Worm (Caenorhabditis elegans) whole organism, L1 larva: Measurements from ENCODE around the gene cpg-1.

Experiments used
- F16B12.6 ChIP-seq: fragments of 150-350 bp; optimal IDR thresholded peaks from 2 replicates; lab custom pipeline; 2014; ENCODE audit warnings: missing biosample characterization, missing genetic modification characterization
- aly-2 ChIP-seq: fragments of 150-350 bp; optimal IDR thresholded peaks from 2 replicates; lab custom pipeline; 2014; ENCODE audit warnings: missing biosample characterization, missing genetic modification characterization
- blmp-1 ChIP-seq: fragments of 150-350 bp; optimal IDR thresholded peaks from 2 replicates; lab custom pipeline; 2014; ENCODE audit warnings: missing biosample characterization, missing genetic modification characterization
- ceh-8 ChIP-seq: fragments of 200-800 bp; sonication (Bioruptor generic); optimal IDR thresholded peaks from 2 replicates; lab custom pipeline; 2018; ENCODE audit warnings: mild to moderate bottlenecking, missing genetic modification characterization, moderate library complexity, missing compliant biosample characterization
- dpl-1 ChIP-seq, 3 experiments: fragments of 150-350 bp in 2 of 3; sonication (generic microtip) in 1 of 3; optimal IDR thresholded peaks; 2 replicates each; lab custom pipeline; 2014 to 2017; ENCODE audit warnings: missing biosample characterization in 3 of 3, missing genetic modification characterization in 3 of 3, missing genetic modification reagents in 3 of 3
- efl-1 ChIP-seq, 4 experiments: fragments of 150-350 bp; optimal IDR thresholded peaks in 3 of 4; peaks in 1 of 4; 1 replicate in 1 of 4; 2 replicates in 3 of 4; lab custom pipeline; 2014; ENCODE audit warnings: missing biosample characterization in 2 of 4, missing genetic modification characterization in 2 of 4, missing genetic modification reagents in 2 of 4
- efl-3 ChIP-seq: fragments of 200-800 bp; sonication (Bioruptor generic); optimal IDR thresholded peaks from 2 replicates; lab custom pipeline; 2018; ENCODE audit warnings: mild to moderate bottlenecking, missing genetic modification characterization, missing compliant biosample characterization
- egl-27 ChIP-seq, 2 experiments: fragments of 150-350 bp in 1 of 2; sonication (generic microtip); optimal IDR thresholded peaks; 3 replicates each; lab custom pipeline; 2017 to 2018; ENCODE audit warnings: missing biosample characterization in 2 of 2, missing genetic modification characterization in 2 of 2, missing genetic modification reagents in 2 of 2
- elt-2 ChIP-seq: sonication (generic microtip); optimal IDR thresholded peaks from 2 replicates; lab custom pipeline; 2016; ENCODE audit warnings: missing genetic modification characterization, mild to moderate bottlenecking, inconsistent platforms, missing compliant biosample characterization, missing genetic modification reagents
- elt-3 ChIP-seq, 6 experiments: fragments of 150-350 bp in 1 of 6; sonication (generic microtip); optimal IDR thresholded peaks; 2 replicates each; lab custom pipeline; 2017 to 2018; ENCODE audit warnings: missing biosample characterization in 6 of 6, missing genetic modification characterization in 6 of 6, inconsistent platforms in 1 of 6
- ets-5 ChIP-seq: fragments of 200-800 bp; sonication (Bioruptor generic); IDR thresholded peaks from 2 replicates; pipeline ENCODE4 v1.3.6; 2022; ENCODE audit warnings: missing genetic modification characterization, missing compliant biosample characterization
- fos-1 ChIP-seq: fragments of 150-350 bp; optimal IDR thresholded peaks from 2 replicates; lab custom pipeline; 2014; ENCODE audit warnings: missing biosample characterization, missing genetic modification characterization
- irx-1 ChIP-seq: sonication (generic microtip); optimal IDR thresholded peaks from 2 replicates; lab custom pipeline; 2016; ENCODE audit warnings: missing genetic modification characterization, missing compliant biosample characterization
- lin-14 ChIP-seq: fragments of 200-800 bp; sonication (Bioruptor generic); optimal IDR thresholded peaks from 2 replicates; lab custom pipeline; 2018; ENCODE audit warnings: mild to moderate bottlenecking, missing genetic modification characterization, moderate library complexity, missing compliant biosample characterization
- lin-35 ChIP-seq, 2 experiments: fragments of 150-350 bp; optimal IDR thresholded peaks; 2 replicates each; lab custom pipeline; 2014; ENCODE audit warnings: missing biosample characterization in 2 of 2, missing genetic modification characterization in 2 of 2, missing genetic modification reagents in 2 of 2
- lir-3 ChIP-seq: sonication (generic microtip); optimal IDR thresholded peaks from 2 replicates; lab custom pipeline; 2016; ENCODE audit warnings: mild to moderate bottlenecking, missing genetic modification characterization, moderate library complexity, missing compliant biosample characterization; ENCODE audit not compliant: poor library complexity
- mef-2 ChIP-seq: fragments of 150-350 bp; optimal IDR thresholded peaks from 2 replicates; lab custom pipeline; 2014; ENCODE audit warnings: missing biosample characterization, missing genetic modification characterization
- mep-1 ChIP-seq: fragments of 150-350 bp; optimal IDR thresholded peaks from 2 replicates; lab custom pipeline; 2014; ENCODE audit warnings: missing biosample characterization, missing genetic modification characterization
- nhr-11 ChIP-seq: fragments of 150-350 bp; optimal IDR thresholded peaks from 2 replicates; lab custom pipeline; 2014; ENCODE audit warnings: missing biosample characterization, missing genetic modification characterization
- nhr-19 ChIP-seq: fragments of 200-800 bp; sonication (Bioruptor generic); conservative IDR thresholded peaks from 2 replicates; pipeline ENCODE4 v1.3.6; 2022; ENCODE audit warnings: missing genetic modification characterization, missing compliant biosample characterization
- nhr-20 ChIP-seq: sonication (generic microtip); optimal IDR thresholded peaks from 2 replicates; lab custom pipeline; 2016; ENCODE audit warnings: mild to moderate bottlenecking, missing genetic modification characterization, missing compliant biosample characterization
- nhr-28 ChIP-seq: fragments of 150-350 bp; optimal IDR thresholded peaks from 2 replicates; lab custom pipeline; 2014; ENCODE audit warnings: missing biosample characterization, missing genetic modification characterization
- nhr-47 ChIP-seq: sonication (generic microtip); optimal IDR thresholded peaks from 2 replicates; lab custom pipeline; 2016; ENCODE audit warnings: mild to moderate bottlenecking, missing genetic modification characterization, moderate library complexity, missing compliant biosample characterization
- nhr-71 ChIP-seq: sonication (generic microtip); optimal IDR thresholded peaks from 2 replicates; lab custom pipeline; 2016; ENCODE audit warnings: mild to moderate bottlenecking, missing genetic modification characterization, moderate library complexity, missing compliant biosample characterization
- nhr-77 ChIP-seq: fragments of 150-350 bp; optimal IDR thresholded peaks from 2 replicates; lab custom pipeline; 2014; ENCODE audit warnings: missing biosample characterization, missing genetic modification characterization
- nhr-84 ChIP-seq: sonication (generic microtip); optimal IDR thresholded peaks from 2 replicates; lab custom pipeline; 2017; ENCODE audit warnings: missing biosample characterization, missing genetic modification characterization
- nhr-85 ChIP-seq: sonication (generic microtip); peaks from one replicate; lab custom pipeline; 2016; ENCODE audit warnings: missing genetic modification characterization, inconsistent platforms, missing compliant biosample characterization
- nhr-90 ChIP-seq: sonication (generic microtip); optimal IDR thresholded peaks from 2 replicates; lab custom pipeline; 2016; ENCODE audit warnings: mild to moderate bottlenecking, missing genetic modification characterization, missing compliant biosample characterization; ENCODE audit not compliant: poor library complexity
- pqm-1 ChIP-seq: sonication (generic microtip); optimal IDR thresholded peaks from 3 replicates; lab custom pipeline; 2017; ENCODE audit warnings: missing biosample characterization, missing genetic modification characterization
- rnt-1 ChIP-seq: sonication (generic microtip); optimal IDR thresholded peaks from 2 replicates; lab custom pipeline; 2016; ENCODE audit warnings: mild to moderate bottlenecking, missing genetic modification characterization, moderate library complexity, missing compliant biosample characterization
- skn-1 ChIP-seq: fragments of 150-350 bp; optimal IDR thresholded peaks from 2 replicates; lab custom pipeline; 2014; ENCODE audit warnings: missing biosample characterization, missing genetic modification characterization
- snu-23 ChIP-seq: sonication (generic microtip); optimal IDR thresholded peaks from 2 replicates; lab custom pipeline; 2016; ENCODE audit warnings: missing genetic modification characterization, missing compliant biosample characterization
- sup-37 ChIP-seq: fragments of 200-800 bp; sonication (Bioruptor generic); optimal IDR thresholded peaks from 2 replicates; lab custom pipeline; 2018; ENCODE audit warnings: mild to moderate bottlenecking, missing genetic modification characterization, missing compliant biosample characterization
- swsn-7 ChIP-seq: sonication (generic microtip); optimal IDR thresholded peaks from 2 replicates; lab custom pipeline; 2016; ENCODE audit warnings: missing genetic modification characterization, missing compliant biosample characterization
- tbx-2 ChIP-seq: sonication (generic microtip); optimal IDR thresholded peaks from 2 replicates; lab custom pipeline; 2016; ENCODE audit warnings: missing genetic modification characterization, missing compliant biosample characterization
- unc-130 ChIP-seq: fragments of 150-350 bp; optimal IDR thresholded peaks from 2 replicates; lab custom pipeline; 2017; ENCODE audit warnings: missing biosample characterization, missing genetic modification characterization, inconsistent platforms
- unc-62 ChIP-seq: fragments of 150-350 bp; optimal IDR thresholded peaks from 2 replicates; lab custom pipeline; 2014; ENCODE audit warnings: missing biosample characterization, missing genetic modification reagents, missing genetic modification characterization
- unc-86 ChIP-seq: sonication (generic microtip); optimal IDR thresholded peaks from 2 replicates; lab custom pipeline; 2016; ENCODE audit warnings: missing genetic modification characterization, missing compliant biosample characterization
- vab-15 ChIP-seq: sonication (generic microtip); optimal IDR thresholded peaks from 2 replicates; lab custom pipeline; 2017; ENCODE audit warnings: missing genotype, mild to moderate bottlenecking, missing genetic modification characterization, missing compliant biosample characterization
- zag-1 ChIP-seq: fragments of 150-350 bp; optimal IDR thresholded peaks from 2 replicates; lab custom pipeline; 2014; ENCODE audit warnings: missing biosample characterization, missing genetic modification characterization
- zip-4 ChIP-seq: fragments of 200-800 bp; sonication (Bioruptor generic); optimal IDR thresholded peaks from 2 replicates; lab custom pipeline; 2018; ENCODE audit warnings: mild to moderate bottlenecking, missing genetic modification characterization, moderate library complexity, missing compliant biosample characterization
- ztf-11 ChIP-seq, 2 experiments: sonication (generic microtip); optimal IDR thresholded peaks; 2 replicates each; lab custom pipeline; 2016 to 2017; ENCODE audit warnings: missing genetic modification characterization in 2 of 2, missing biosample characterization in 1 of 2, missing compliant biosample characterization in 1 of 2
- ztf-4 ChIP-seq: fragments of 150-350 bp; optimal IDR thresholded peaks from 2 replicates; lab custom pipeline; 2014; ENCODE audit warnings: missing biosample characterization, missing genetic modification characterization

cpg-1 gene

DNA sequence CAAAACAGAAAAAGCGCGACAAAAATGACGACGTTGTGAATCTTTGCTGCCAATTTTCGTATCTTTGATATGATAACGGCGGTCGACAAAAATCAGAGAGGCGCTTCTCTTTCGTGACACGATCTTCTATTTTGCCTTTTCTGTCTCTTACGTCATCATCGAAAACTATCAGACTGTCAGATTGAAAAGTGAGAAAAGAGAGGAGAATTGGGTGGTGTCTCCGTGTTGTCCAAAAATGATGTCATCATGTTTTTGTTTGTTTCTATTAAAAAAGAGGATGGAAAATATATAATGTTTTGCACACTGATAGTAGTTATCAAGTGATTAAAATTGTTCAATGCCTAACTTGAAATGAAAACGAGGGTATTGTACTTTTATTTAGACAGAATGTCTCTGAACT lies 6.9 kb downstream of the cpg-1 start:
- no peak for TF ChIP-seq pqm-1 (tag; lab: Kevin White, UChicago)
- no peak for TF ChIP-seq egl-27 (tag; optimal IDR thresholded peaks at IDR 0.05; lab: Kevin White, UChicago)
- TF ChIP-seq lin-35 (GFP tag; optimal IDR thresholded peaks at IDR 0.05; lab: Kevin White, UChicago): peak in 1 of 2 experiments; percentile 51
- no peak for TF ChIP-seq aly-2 (tag; lab: Kevin White, UChicago)
- no peak for TF ChIP-seq zip-4 (GFP tag; lab: Kevin White, UChicago)
- peak; percentile 84 for TF ChIP-seq blmp-1 (tag; lab: Kevin White, UChicago)
- TF ChIP-seq ztf-4 (tag; lab: Kevin White, UChicago): no peak
- TF ChIP-seq elt-2 (tag; lab: Kevin White, UChicago): peak; percentile 39
- TF ChIP-seq nhr-85 (tag; lab: Kevin White, UChicago): peak; percentile 91
- no peak for TF ChIP-seq fos-1 (tag; lab: Kevin White, UChicago)
- TF ChIP-seq nhr-19 (GFP tag; lab: Robert Waterston, UW): peak; percentile 33
- peak in 1 of 3 experiments; percentile 14 for TF ChIP-seq dpl-1 (GFP tag; optimal IDR thresholded peaks at IDR 0.05; lab: Kevin White, UChicago)
- TF ChIP-seq nhr-77 (tag; lab: Kevin White, UChicago): no peak
- peak; percentile 7 for TF ChIP-seq skn-1 (tag; lab: Kevin White, UChicago)
- TF ChIP-seq unc-130 (tag; lab: Kevin White, UChicago): no peak
- peak; percentile 72 for TF ChIP-seq lin-14
- no peak for TF ChIP-seq unc-86 (tag; lab: Kevin White, UChicago)
- no peak for TF ChIP-seq nhr-84 (tag; lab: Kevin White, UChicago)
- TF ChIP-seq F16B12.6 (tag; lab: Kevin White, UChicago): no peak
- peak; percentile 11 for TF ChIP-seq rnt-1
- peak; percentile 56 for TF ChIP-seq snu-23 (GFP tag; lab: Kevin White, UChicago)
- TF ChIP-seq nhr-11 (tag; lab: Kevin White, UChicago): no peak
- TF ChIP-seq elt-3 (tag; optimal IDR thresholded peaks at IDR 0.05; lab: Kevin White, UChicago): peak; percentile 6 to 88 (median 64)
- peak; percentile 64 for TF ChIP-seq nhr-20
- TF ChIP-seq mep-1 (tag; lab: Kevin White, UChicago): no peak
- TF ChIP-seq nhr-90 (tag; lab: Kevin White, UChicago): peak; percentile 64
- no peak for TF ChIP-seq irx-1 (tag; lab: Kevin White, UChicago)
- TF ChIP-seq nhr-71 (tag; lab: Kevin White, UChicago): peak; percentile 72
- TF ChIP-seq sup-37 (GFP tag; lab: Kevin White, UChicago): no peak
- TF ChIP-seq tbx-2 (tag; lab: Kevin White, UChicago): peak; percentile 2

DNA sequence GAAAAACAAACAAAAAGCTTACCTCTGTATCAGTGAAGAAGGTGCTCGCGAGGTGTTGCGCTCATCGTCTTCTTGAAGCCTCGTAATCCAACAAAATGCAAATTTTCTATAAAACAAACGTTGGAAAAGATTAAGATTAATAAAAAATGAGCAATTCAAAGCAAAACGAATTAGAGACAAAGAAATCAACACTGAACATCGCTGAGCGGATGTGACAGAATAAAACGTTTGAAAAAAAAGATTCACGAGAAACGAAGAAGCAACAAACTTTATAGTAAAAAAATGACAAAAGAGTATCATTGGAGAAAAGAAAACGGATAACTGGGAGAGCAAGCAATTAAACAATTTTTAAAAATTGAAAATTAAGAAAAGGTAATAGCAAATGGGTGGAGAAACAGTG lies 9.8 kb downstream of the cpg-1 start, which contains the start of the genes C07G2.5 and atf-7:
C07G2.5 (minus strand) TSS at position 101 of the 400 bp plus-strand sequence.
atf-7 (minus strand) TSS at position 108 of the 400 bp plus-strand sequence.
- no peak for TF ChIP-seq nhr-47 (tag; lab: Kevin White, UChicago)
- TF ChIP-seq efl-3 (GFP tag; lab: Kevin White, UChicago): no peak
- TF ChIP-seq ztf-11 (tag; optimal IDR thresholded peaks at IDR 0.05; lab: Kevin White, UChicago): no peak
- no peak for TF ChIP-seq vab-15 (tag; lab: Kevin White, UChicago)
- TF ChIP-seq mef-2 (tag; lab: Kevin White, UChicago): no peak
- no peak for TF ChIP-seq ets-5 (GFP tag; lab: Robert Waterston, UW)

DNA sequence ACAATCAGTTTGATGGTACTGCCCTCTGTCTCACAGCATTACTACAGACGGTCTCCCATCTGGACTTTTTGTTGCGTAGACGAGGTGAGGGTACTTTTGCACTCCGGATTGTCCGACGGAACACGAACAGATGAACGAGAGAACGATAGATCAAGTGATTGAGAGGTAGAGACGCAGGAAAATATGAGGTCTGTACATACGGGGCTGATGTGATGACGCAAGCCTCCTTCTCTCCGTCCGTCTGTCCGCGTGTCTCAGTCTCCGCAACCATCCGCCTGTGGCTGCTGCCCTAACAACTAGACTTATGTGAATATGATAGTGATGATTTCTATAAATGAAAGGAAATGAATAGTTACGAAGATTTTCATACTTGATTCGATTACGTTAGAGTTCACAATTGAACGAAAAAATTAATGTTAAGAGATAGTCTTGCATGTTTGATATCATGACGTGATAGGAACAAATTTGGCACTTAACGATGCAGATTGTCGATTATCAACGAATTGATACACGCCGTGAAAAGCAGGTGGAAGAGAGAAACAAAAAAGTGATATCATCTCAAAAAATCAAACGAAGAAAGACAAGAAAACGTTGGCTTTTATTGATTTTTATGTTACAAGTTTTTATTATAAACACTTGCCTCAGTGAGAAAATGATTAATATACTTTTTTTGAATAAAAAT lies 13.5 kb downstream of the cpg-1 start:
- no peak for TF ChIP-seq efl-1 (optimal IDR thresholded peaks at IDR 0.05; lab: Kevin White, UChicago)
- peak in 1 of 2 experiments; percentile 58 for TF ChIP-seq efl-1 (GFP tag; optimal IDR thresholded peaks at IDR 0.05 in 1 of 2; lab: Kevin White, UChicago)
- TF ChIP-seq rnt-1: no peak
- TF ChIP-seq elt-2 (tag; lab: Kevin White, UChicago): peak; percentile 31
- no peak for TF ChIP-seq lir-3 (tag; lab: Kevin White, UChicago)
- TF ChIP-seq F16B12.6 (tag; lab: Kevin White, UChicago): no peak
- no peak for TF ChIP-seq dpl-1 (GFP tag; optimal IDR thresholded peaks at IDR 0.05; lab: Kevin White, UChicago)
- no peak for TF ChIP-seq ztf-11 (tag; optimal IDR thresholded peaks at IDR 0.05; lab: Kevin White, UChicago)
- no peak for TF ChIP-seq ceh-8 (GFP tag; lab: Kevin White, UChicago)
- TF ChIP-seq elt-3 (tag; optimal IDR thresholded peaks at IDR 0.05; lab: Kevin White, UChicago): peak in 4 of 6 experiments; percentile 10 to 22 (median 17)
- peak; percentile 15 for TF ChIP-seq nhr-20
- TF ChIP-seq zip-4 (GFP tag; lab: Kevin White, UChicago): no peak
- no peak for TF ChIP-seq zag-1 (tag; lab: Kevin White, UChicago)
- TF ChIP-seq pqm-1 (tag; lab: Kevin White, UChicago): peak; percentile 77
- no peak for TF ChIP-seq nhr-28 (tag; lab: Kevin White, UChicago)
- TF ChIP-seq unc-62 (GFP tag; lab: Kevin White, UChicago): no peak
- no peak for TF ChIP-seq unc-130 (tag; lab: Kevin White, UChicago)
- no peak for TF ChIP-seq nhr-77 (tag; lab: Kevin White, UChicago)
- peak; percentile 11 for TF ChIP-seq nhr-71 (tag; lab: Kevin White, UChicago)
- no peak for TF ChIP-seq swsn-7 (tag; lab: Kevin White, UChicago)
